Worm (Caenorhabditis elegans): ENCODE results near the gene pcrg-1.
A peak's percentile ranks its signal among the peaks of the same experiment; 100 is the strongest.

Gene pcrg-1

ce11 chrII:7183493-7184272, 16.7 kb upstream of the pcrg-1 start, which contains the start of gene pdl-1 (continued):
- peak; percentile 17 for TF ChIP-seq zip-4 (GFP tag; optimal IDR thresholded peaks at IDR 0.05)
- TF ChIP-seq nhr-84 (tag; optimal IDR thresholded peaks at IDR 0.05), result no peak
- no peak for TF ChIP-seq unc-98 (GFP tag; IDR thresholded peaks at IDR 0.05)
- TF ChIP-seq mef-2 (tag; optimal IDR thresholded peaks at IDR 0.05), result no peak

ce11 chrII:7186117-7186516, 14.2 kb upstream of the pcrg-1 start:
- TF ChIP-seq tbx-2 (tag; optimal IDR thresholded peaks at IDR 0.05) (no peak), ceh-82 (tag; optimal IDR thresholded peaks at IDR 0.05) (no peak), ceh-90 (tag; optimal IDR thresholded peaks at IDR 0.05) (no peak), lin-13 (GFP tag; optimal IDR thresholded peaks at IDR 0.05) (no peak), zag-1 (tag; optimal IDR thresholded peaks at IDR 0.05) (no peak), nhr-47 (tag; optimal IDR thresholded peaks at IDR 0.05) (no peak), ets-5 (GFP tag; IDR thresholded peaks at IDR 0.05) (no peak), snpc-4 (tag; optimal IDR thresholded peaks at IDR 0.05) (no peak)

ce11 chrII:7187110-7187509, 13.2 kb upstream of the pcrg-1 start, which contains the start of gene C27H5.6:
Gene C27H5.6, minus strand, starts transcription at chrII:7187210.
- no peak for TF ChIP-seq sptf-1 (tag; optimal IDR thresholded peaks at IDR 0.05)
- peak; percentile 34 for TF ChIP-seq lir-3 (tag; optimal IDR thresholded peaks at IDR 0.05; ENCODE audit: poor library complexity)

- TF ChIP-seq pag-3 (tag; optimal IDR thresholded peaks at IDR 0.05; ENCODE audit: borderline replicate concordance, insufficient read depth) (no peak), hlh-4 (tag; optimal IDR thresholded peaks at IDR 0.05) (no peak), ceh-82 (tag; optimal IDR thresholded peaks at IDR 0.05) (no peak), unc-62 (GFP tag; optimal IDR thresholded peaks at IDR 0.05) (no peak), nhr-19 (GFP tag; conservative IDR thresholded peaks at IDR 0.05) (no peak), nhr-84 (tag; optimal IDR thresholded peaks at IDR 0.05) (no peak), fkh-4 (tag; optimal IDR thresholded peaks at IDR 0.05; ENCODE audit: borderline replicate concordance) (no peak), nhr-85 (tag) (no peak), alr-1 (tag; optimal IDR thresholded peaks at IDR 0.05; ENCODE audit: borderline replicate concordance) (no peak), xbp-1 (tag; optimal IDR thresholded peaks at IDR 0.05) (no peak), fkh-10 (GFP tag; optimal IDR thresholded peaks at IDR 0.05) (no peak), pqm-1 (tag; optimal IDR thresholded peaks at IDR 0.05) (no peak), Y116A8C.19 (tag; optimal IDR thresholded peaks at IDR 0.05; ENCODE audit: borderline replicate concordance) (no peak), mep-1 (tag; optimal IDR thresholded peaks at IDR 0.05) (no peak), snu-23 (GFP tag; optimal IDR thresholded peaks at IDR 0.05) (no peak), F16B12.6 (tag; optimal IDR thresholded peaks at IDR 0.05) (no peak)
Measured at ce11 chrII:7189120-7189519, 11.2 kb upstream of the pcrg-1 start, which contains the start of gene E04F6.4. Gene E04F6.4, plus strand, starts transcription at chrII:7189420.

- TF ChIP-seq pqm-1 (tag; optimal IDR thresholded peaks at IDR 0.05), result no peak
- no peak for TF ChIP-seq ceh-90 (tag; optimal IDR thresholded peaks at IDR 0.05)
Measured at ce11 chrII:7195541-7195940, 4.8 kb upstream of the pcrg-1 start, which contains the start of gene acdh-12. Gene acdh-12, minus strand, starts transcription at chrII:7195641.

ce11 chrII:7196040-7196439, 4.3 kb upstream of the pcrg-1 start, which contains the start of gene maoc-1:
Gene maoc-1, plus strand, starts transcription at chrII:7196276.
- TF ChIP-seq tbx-2 (tag; optimal IDR thresholded peaks at IDR 0.05) (no peak), fkh-8 (tag; optimal IDR thresholded peaks at IDR 0.05) (no peak), mab-9 (GFP tag; IDR thresholded peaks at IDR 0.05) (no peak), sox-4 (tag; optimal IDR thresholded peaks at IDR 0.05) (no peak), aha-1 (tag; optimal IDR thresholded peaks at IDR 0.05) (no peak), jun-1 (tag; optimal IDR thresholded peaks at IDR 0.05) (no peak), ceh-90 (tag; optimal IDR thresholded peaks at IDR 0.05) (no peak), ceh-63 (GFP tag; optimal IDR thresholded peaks at IDR 0.05) (no peak), sup-37 (GFP tag; optimal IDR thresholded peaks at IDR 0.05) (no peak), unc-130 (tag; optimal IDR thresholded peaks at IDR 0.05) (no peak), nhr-20 (tag; optimal IDR thresholded peaks at IDR 0.05) (peak; percentile 36), sptf-1 (tag; optimal IDR thresholded peaks at IDR 0.05) (no peak), nhr-76 (tag; optimal IDR thresholded peaks at IDR 0.05) (no peak), dsc-1 (tag; optimal IDR thresholded peaks at IDR 0.05) (no peak), lin-35 (GFP tag; optimal IDR thresholded peaks at IDR 0.05) (peak in 1 of 2 experiments; percentile 18), isw-1 (GFP tag; IDR thresholded peaks at IDR 0.05) (no peak), elt-2 (tag; optimal IDR thresholded peaks at IDR 0.05) (peak; percentile 6), tlp-1 (tag; optimal IDR thresholded peaks at IDR 0.05) (no peak)

All from whole organism, L1 larva.